Worm (Caenorhabditis elegans): ENCODE data around the gene nhr-203.
A peak's percentile ranks its signal among the peaks of the same experiment; 100 is the strongest.

Gene nhr-203

DNA sequence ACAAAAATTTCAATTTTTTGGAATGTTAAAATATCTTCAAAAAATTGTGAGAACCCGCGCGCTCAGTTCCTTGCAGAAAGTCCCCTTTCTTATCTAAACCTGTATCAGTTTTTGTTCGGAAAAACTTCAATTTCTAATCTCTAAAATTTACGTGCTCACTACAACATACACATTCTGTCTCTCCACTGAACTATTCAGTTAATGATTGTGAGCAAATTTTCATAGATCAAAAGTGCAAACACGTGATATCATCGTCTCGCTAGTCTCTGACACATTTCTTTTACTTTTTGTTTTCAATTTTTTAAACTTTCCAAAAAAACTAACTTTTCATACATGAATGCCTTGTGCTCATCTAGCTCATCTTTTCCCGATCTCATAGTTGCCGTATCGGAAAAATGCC is at the start of gene nhr-203:
Gene nhr-203 (plus strand): TSS at position 332 of the 400 bp plus-strand sequence.
- no peak for TF ChIP-seq nhr-42 (GFP tag; IDR thresholded peaks at IDR 0.05)
- TF ChIP-seq hlh-11 (tag; optimal IDR thresholded peaks at IDR 0.05), result peak; percentile 63
- peak in 1 of 2 experiments; percentile 14 for TF ChIP-seq hif-1 (tag; optimal IDR thresholded peaks at IDR 0.05)
- TF ChIP-seq mes-2 (tag; optimal IDR thresholded peaks at IDR 0.05; ENCODE audit: poor library complexity, severe bottlenecking), result peak; percentile 39
- peak; percentile 80 for TF ChIP-seq dve-1 (tag; optimal IDR thresholded peaks at IDR 0.05; ENCODE audit: insufficient read depth)
- no peak for TF ChIP-seq T26A8.4 (GFP tag; IDR thresholded peaks at IDR 0.05)
- no peak for TF ChIP-seq nhr-11 (tag; optimal IDR thresholded peaks at IDR 0.05)
- peak; percentile 99 for TF ChIP-seq nhr-28 (tag; optimal IDR thresholded peaks at IDR 0.05)
- no peak for TF ChIP-seq madf-9 (GFP tag; conservative IDR thresholded peaks at IDR 0.05)
- TF ChIP-seq dmd-6 (GFP tag; IDR thresholded peaks at IDR 0.05), result peak; percentile 89
- TF ChIP-seq nhr-102 (tag; optimal IDR thresholded peaks at IDR 0.05), result peak; percentile 35
- TF ChIP-seq lsy-2 (tag; optimal IDR thresholded peaks at IDR 0.05), result peak in 1 of 2 experiments; percentile 6
- TF ChIP-seq daf-16 (GFP tag; optimal IDR thresholded peaks at IDR 0.05), result no peak
- TF ChIP-seq daf-16 (tag; optimal IDR thresholded peaks at IDR 0.05), result peak; percentile 81
- TF ChIP-seq php-3 (GFP tag; IDR thresholded peaks at IDR 0.05), result peak; percentile 76
- peak; percentile 49 for TF ChIP-seq nhr-48 (tag; optimal IDR thresholded peaks at IDR 0.05)
- no peak for TF ChIP-seq mxl-2 (GFP tag; conservative IDR thresholded peaks at IDR 0.05)
- TF ChIP-seq nhr-77 (tag; optimal IDR thresholded peaks at IDR 0.05), result peak; percentile 66
- peak; percentile 60 for TF ChIP-seq hlh-30 (tag; optimal IDR thresholded peaks at IDR 0.05; ENCODE audit: insufficient read depth)
- peak; percentile 62 for TF ChIP-seq pqm-1 (tag; optimal IDR thresholded peaks at IDR 0.05)

DNA sequence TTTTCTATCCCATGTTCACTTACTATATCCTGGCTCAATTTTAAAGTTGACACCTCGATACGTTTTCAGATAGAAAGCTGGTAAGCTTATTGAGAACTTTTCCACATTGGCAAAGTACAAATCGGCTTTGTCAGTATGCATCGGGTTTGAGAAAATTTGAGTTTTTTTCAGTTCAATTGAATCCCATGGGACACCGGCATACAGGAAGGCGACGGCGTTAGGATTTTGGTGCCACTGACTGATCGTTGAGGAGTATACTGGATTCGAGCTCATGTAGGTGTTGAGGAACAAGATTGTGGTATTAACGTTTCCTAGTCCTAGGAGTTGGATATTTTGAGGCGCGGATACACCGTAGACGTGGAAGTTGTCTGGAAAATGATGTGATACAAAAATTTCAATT is 46.8 kb upstream of the nhr-203 start:
- TF ChIP-seq Y48G9A.11 (GFP tag; IDR thresholded peaks at IDR 0.05) (no peak), unc-130 (GFP tag; optimal IDR thresholded peaks at IDR 0.05) (no peak), set-16 (GFP tag; IDR thresholded peaks at IDR 0.05) (no peak), aha-1 (tag) (peak; percentile 95), mxl-3 (GFP tag; optimal IDR thresholded peaks at IDR 0.05) (no peak)

DNA sequence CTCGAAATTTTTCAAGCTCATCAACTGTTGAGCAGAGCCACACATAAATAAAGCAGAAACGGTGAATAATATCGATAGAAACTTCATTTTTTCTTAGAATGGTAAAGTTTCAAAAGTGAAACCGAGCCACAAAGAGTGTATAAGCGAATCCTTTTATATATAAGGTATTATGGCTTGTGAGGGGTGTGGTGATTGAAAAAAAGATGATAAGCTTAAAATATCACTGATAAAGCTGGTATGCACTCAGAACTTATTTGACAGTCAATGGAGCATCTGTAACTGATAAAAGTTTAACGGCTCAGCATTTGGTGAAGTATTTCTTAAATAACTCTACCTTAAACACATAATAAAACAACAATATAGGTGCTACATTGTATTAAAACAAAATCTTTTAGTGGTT is 45.0 kb upstream of the nhr-203 start, which contains the start of gene dod-19:
Gene dod-19 (minus strand): TSS at position 130 of the 400 bp plus-strand sequence.
- TF ChIP-seq zip-11 (GFP tag; IDR thresholded peaks at IDR 0.05) (no peak), lsy-2 (tag; optimal IDR thresholded peaks at IDR 0.05) (no peak), dmd-6 (GFP tag; IDR thresholded peaks at IDR 0.05) (peak; percentile 57), pqm-1 (tag; optimal IDR thresholded peaks at IDR 0.05) (peak; percentile 79), ceh-44 (GFP tag; IDR thresholded peaks at IDR 0.05) (no peak), nhr-48 (tag; optimal IDR thresholded peaks at IDR 0.05) (no peak), unc-130 (GFP tag; optimal IDR thresholded peaks at IDR 0.05) (no peak), daf-8 (GFP tag; IDR thresholded peaks at IDR 0.05) (no peak), zip-2 (tag; optimal IDR thresholded peaks at IDR 0.05) (no peak)

- TF ChIP-seq php-3 (GFP tag; IDR thresholded peaks at IDR 0.05) (peak; percentile 61), pqm-1 (tag; optimal IDR thresholded peaks at IDR 0.05) (peak; percentile 80), nhr-28 (tag; optimal IDR thresholded peaks at IDR 0.05) (peak; percentile 60), dmd-6 (GFP tag; IDR thresholded peaks at IDR 0.05) (peak; percentile 55; the same call in 1 of the 2 replicates), ceh-32 (tag; optimal IDR thresholded peaks at IDR 0.05; ENCODE audit: poor library complexity) (no peak), daf-16 (GFP tag; optimal IDR thresholded peaks at IDR 0.05) (no peak), daf-16 (tag; optimal IDR thresholded peaks at IDR 0.05) (peak; percentile 47), hmg-1.1 (GFP tag; IDR thresholded peaks at IDR 0.05) (no peak), nhr-77 (tag; optimal IDR thresholded peaks at IDR 0.05) (peak; percentile 54)
Observed at ce11 chrV:415072-415471, 44.5 kb upstream of the nhr-203 start.

DNA sequence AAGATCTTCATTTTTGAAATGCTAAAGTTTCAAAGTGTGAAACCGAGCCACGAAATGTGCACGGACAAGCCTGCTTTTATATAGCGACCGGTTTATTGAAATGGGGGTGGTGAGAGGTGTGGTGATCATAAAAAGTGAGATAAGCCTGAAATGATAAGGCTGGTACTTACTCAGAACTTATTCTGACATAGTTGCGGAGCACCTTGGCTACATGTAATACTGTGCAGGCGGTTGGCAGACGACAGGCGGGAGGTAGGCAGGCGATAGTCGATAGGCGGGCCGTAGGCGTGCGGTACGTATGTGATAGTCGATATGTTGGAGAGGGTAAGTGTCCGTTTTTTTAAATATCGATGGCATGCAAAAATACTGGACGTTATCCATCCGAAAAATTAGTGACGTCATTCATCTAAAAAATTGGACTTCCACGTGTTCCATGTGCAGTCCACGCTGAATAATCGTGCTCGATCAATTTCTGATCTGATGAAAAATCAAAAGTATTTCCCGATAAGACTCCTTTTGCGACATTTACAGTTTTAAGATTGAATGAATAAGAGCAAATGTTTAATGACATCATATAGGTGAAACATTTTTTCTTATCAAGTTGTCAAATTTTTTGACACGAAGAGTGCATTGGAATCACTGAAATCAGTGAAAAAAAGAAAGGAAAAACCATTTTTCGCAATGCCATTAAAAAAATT is 41.8 kb upstream of the nhr-203 start, which contains the start of gene irg-8:
Gene irg-8 (minus strand): TSS at position 51 of the 698 bp plus-strand sequence.
- peak; percentile 33 for TF ChIP-seq nhr-28 (tag; optimal IDR thresholded peaks at IDR 0.05)
- TF ChIP-seq Y105C5A.15 (GFP tag; IDR thresholded peaks at IDR 0.05), result no peak
- no peak for TF ChIP-seq mep-1 (tag; optimal IDR thresholded peaks at IDR 0.05)
- no peak for TF ChIP-seq lin-1 (GFP tag; IDR thresholded peaks at IDR 0.05)
- no peak for TF ChIP-seq mxl-3 (GFP tag; optimal IDR thresholded peaks at IDR 0.05)
- no peak for TF ChIP-seq snpc-1.2 (GFP tag; IDR thresholded peaks at IDR 0.05)
- TF ChIP-seq nhr-42 (GFP tag; IDR thresholded peaks at IDR 0.05), result no peak
- no peak for TF ChIP-seq ceh-62 (tag; optimal IDR thresholded peaks at IDR 0.05)
- TF ChIP-seq hif-1 (tag; optimal IDR thresholded peaks at IDR 0.05), result no peak
- TF ChIP-seq lim-7 (GFP tag; IDR thresholded peaks at IDR 0.05), result no peak
- TF ChIP-seq zfp-2 (tag; optimal IDR thresholded peaks at IDR 0.05), result no peak
- TF ChIP-seq jun-1 (tag; optimal IDR thresholded peaks at IDR 0.05), result no peak
- no peak for TF ChIP-seq daf-16 (GFP tag; optimal IDR thresholded peaks at IDR 0.05)
- peak; percentile 10 for TF ChIP-seq daf-16 (tag; optimal IDR thresholded peaks at IDR 0.05)
- TF ChIP-seq zfp-3 (GFP tag; conservative IDR thresholded peaks at IDR 0.05), result no peak
- no peak for TF ChIP-seq saeg-2 (GFP tag; IDR thresholded peaks at IDR 0.05)
- no peak for TF ChIP-seq php-3 (GFP tag; IDR thresholded peaks at IDR 0.05)

All from whole organism, L4 larva.